Fruit fly (Drosophila melanogaster) Kc167 (cell line): ENCODE data around the gene CG11382.

Experiments
- Myc ChIP-seq: fragments of >200 bp; optimal IDR thresholded peaks from 2 replicates; lab custom pipeline; 2017; ENCODE audit warnings: missing external identifiers
- Sin3A ChIP-seq: fragments of >200 bp; optimal IDR thresholded peaks from 2 replicates; lab custom pipeline; 2018; ENCODE audit warnings: missing external identifiers
- h ChIP-seq: fragments of >200 bp; optimal IDR thresholded peaks from 3 replicates; lab custom pipeline; 2018; ENCODE audit warnings: missing external identifiers
- insv ChIP-seq: fragments of >200 bp; optimal IDR thresholded peaks from 3 replicates; lab custom pipeline; 2018; ENCODE audit warnings: missing external identifiers
- psq ChIP-seq: fragments of >200 bp; optimal IDR thresholded peaks from 2 replicates; lab custom pipeline; 2017; ENCODE audit warnings: missing external identifiers
- ttk ChIP-seq: sonication (Bioruptor generic); optimal IDR thresholded peaks from 2 replicates; lab custom pipeline; 2017; ENCODE audit warnings: missing external identifiers

Gene CG11382

DNA sequence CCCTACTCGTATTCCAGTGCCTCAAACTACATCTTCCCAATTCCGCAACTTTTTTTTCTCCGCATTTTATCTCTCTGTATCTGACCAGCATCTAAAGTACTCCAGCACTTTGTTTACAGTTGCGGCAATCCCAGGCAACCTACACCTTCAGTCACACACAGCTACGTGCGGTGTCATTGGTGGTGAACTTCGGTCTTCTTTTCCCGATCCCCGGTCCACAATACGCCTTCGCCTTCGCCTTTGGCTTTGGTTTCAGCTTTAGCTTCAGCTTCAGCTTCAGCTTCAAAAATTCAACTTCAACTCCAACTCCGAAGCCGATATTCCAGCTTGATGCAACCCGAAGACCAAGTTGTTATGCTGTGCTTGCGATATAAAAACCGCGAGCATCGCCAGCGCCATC lies 18.8 kb upstream of the CG11382 start, which contains the start of gene CG11380:
Gene CG11380, plus strand, starts transcription at position 301 of the 400 bp plus-strand sequence.
- TF ChIP-seq psq (no peak), Myc (lab: Kevin White, UChicago) (no peak), insv (lab: Kevin White, UChicago) (no peak), h (lab: Kevin White, UChicago) (no peak), ttk (lab: Kevin White, UChicago) (no peak), Sin3A (lab: Kevin White, UChicago) (no peak)

DNA sequence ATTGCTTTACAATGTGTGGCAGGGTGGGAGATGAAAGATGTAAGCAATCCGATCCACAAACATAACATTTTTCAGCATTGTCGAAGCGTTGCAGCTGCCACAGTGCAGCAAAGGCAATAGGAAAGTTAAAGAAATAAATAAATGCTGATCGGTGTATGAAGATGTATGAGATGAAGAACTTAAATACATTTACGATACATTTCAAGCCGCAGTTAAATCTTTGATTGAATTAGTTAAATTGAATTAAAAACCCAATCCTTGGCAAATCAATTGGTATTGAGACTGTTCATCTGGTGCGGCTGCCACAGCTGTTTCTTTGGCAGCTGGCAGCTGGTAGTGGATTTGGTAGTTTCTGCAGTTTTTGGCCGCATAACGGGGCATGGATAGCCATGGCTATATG lies 11.9 kb upstream of the CG11382 start:
- TF ChIP-seq Myc (lab: Kevin White, UChicago) (no peak), Sin3A (lab: Kevin White, UChicago) (no peak), insv (lab: Kevin White, UChicago) (no peak), h (lab: Kevin White, UChicago) (no peak), ttk (lab: Kevin White, UChicago) (no peak), psq (no peak)

DNA sequence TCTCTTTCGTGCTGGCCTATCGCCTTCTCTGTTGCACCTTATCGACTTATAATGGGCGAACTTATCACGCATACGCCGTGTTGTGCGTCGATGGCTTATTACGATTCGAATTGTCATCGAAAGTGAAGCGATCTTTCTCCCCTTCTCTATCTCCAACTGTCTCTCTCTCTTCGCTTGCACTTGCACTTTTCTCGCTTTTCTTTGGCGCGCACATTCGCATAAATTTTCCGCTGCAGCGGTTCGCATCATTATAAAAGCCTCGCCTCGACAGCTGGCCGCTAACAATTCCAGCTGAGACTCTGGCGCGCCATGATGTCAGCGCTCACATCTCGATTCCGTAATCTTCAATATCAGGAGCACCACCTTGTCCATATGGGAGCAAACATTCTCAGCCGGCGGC lies 10.5 kb upstream of the CG11382 start, which contains the start of gene CG14625:
Gene CG14625, plus strand, starts transcription at position 301 of the 400 bp plus-strand sequence.
- TF ChIP-seq insv (lab: Kevin White, UChicago) (no peak), ttk (lab: Kevin White, UChicago) (no peak), psq (no peak), Myc (lab: Kevin White, UChicago) (no peak), Sin3A (lab: Kevin White, UChicago) (no peak)

DNA sequence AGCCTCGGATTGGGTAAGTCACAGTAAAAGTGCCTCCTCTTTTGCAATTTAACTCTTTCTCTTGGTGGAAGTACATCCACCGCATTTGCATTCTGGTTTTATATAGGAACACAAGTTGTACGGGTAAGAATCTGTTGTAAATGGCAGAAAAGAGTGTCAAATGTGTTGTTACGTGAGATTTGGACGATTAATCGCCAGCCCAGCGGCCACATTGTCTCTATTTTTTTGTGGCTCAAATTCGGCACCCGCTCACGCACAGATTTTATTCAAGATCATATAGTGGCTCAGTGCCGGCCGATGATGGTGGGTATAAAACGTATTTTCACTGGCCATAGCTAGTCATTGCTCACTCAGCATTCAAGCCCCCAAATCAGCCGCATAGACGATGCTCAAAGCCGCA lies 6.3 kb upstream of the CG11382 start, which contains the start of gene CG11381:
Gene CG11381, plus strand, starts transcription at position 301 of the 400 bp plus-strand sequence.
- no peak for TF ChIP-seq h (lab: Kevin White, UChicago)
- TF ChIP-seq Sin3A (lab: Kevin White, UChicago), result no peak
- no peak for TF ChIP-seq insv (lab: Kevin White, UChicago)
- no peak for TF ChIP-seq ttk (lab: Kevin White, UChicago)
- TF ChIP-seq Myc (lab: Kevin White, UChicago), result no peak
- TF ChIP-seq psq, result no peak

DNA sequence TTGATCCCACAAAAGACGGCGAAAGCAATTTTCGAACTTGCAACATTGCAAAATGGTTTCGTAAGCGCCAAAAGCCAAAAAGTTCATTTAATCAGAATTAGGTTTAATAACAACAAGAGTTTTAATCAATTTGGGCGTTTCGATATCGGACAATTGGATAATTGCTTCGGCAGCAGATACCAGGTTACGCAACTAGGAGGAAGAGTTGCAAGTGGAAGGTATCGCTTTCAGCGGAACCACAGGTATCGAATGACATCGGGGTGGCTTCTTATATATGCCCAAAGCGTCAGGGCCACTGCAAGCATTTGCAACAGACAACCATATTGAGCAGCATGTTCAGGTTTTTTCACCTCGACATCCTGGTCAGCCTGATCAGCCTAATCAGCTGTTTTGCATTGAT lies 3.3 kb upstream of the CG11382 start, which contains the start of gene CG14624:
Gene CG14624, plus strand, starts transcription at position 301 of the 400 bp plus-strand sequence.
- TF ChIP-seq ttk (lab: Kevin White, UChicago), result no peak
- TF ChIP-seq h (lab: Kevin White, UChicago), result no peak
- TF ChIP-seq psq, result no peak
- TF ChIP-seq Myc (lab: Kevin White, UChicago), result no peak
- no peak for TF ChIP-seq insv (lab: Kevin White, UChicago)
- no peak for TF ChIP-seq Sin3A (lab: Kevin White, UChicago)

DNA sequence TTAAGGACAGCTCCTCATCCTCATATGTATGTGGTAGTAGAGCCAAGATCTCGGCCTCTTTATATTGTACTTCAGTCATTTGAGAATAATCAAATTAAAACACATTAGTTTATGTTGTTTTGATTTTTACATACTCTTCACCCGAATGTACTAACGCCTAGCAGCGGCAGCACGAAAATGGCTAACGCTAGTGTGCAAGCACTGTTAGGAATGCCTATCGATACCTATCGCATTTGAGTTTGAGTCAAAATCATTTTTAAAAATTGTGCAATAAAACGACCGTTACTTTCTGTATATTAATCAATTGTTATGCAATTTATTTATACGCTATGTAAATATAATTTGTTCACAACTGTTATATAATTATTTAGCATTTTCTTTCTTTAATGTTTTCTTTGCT lies 5.2 kb downstream of the CG11382 start, which contains the start of gene CG11398:
Gene CG11398, minus strand, starts transcription at position 157 of the 400 bp plus-strand sequence.
- no peak for TF ChIP-seq Sin3A (lab: Kevin White, UChicago)
- TF ChIP-seq insv (lab: Kevin White, UChicago), result no peak
- no peak for TF ChIP-seq h (lab: Kevin White, UChicago)
- TF ChIP-seq ttk (lab: Kevin White, UChicago), result no peak

DNA sequence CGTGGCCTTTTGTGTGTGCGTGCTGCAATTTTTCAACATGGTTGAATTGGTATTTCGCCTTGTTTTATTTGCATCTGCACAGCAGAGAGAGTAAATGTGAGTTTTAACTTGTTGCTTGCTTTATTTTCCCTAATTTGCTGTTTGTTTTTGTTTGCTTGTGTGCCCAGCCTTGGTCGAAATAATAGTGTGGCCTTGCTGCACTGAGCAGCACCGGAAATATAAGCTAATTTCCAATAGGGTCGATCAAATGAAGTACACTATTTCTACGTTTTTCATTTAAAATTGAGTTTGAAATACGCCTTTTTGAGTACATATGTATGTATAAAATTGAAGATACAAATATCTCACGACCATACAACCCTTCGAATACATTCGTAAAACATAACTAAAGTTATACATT lies 6.9 kb downstream of the CG11382 start:
- TF ChIP-seq insv (lab: Kevin White, UChicago), result no peak
- TF ChIP-seq Myc (lab: Kevin White, UChicago), result no peak
- no peak for TF ChIP-seq h (lab: Kevin White, UChicago)
- TF ChIP-seq ttk (lab: Kevin White, UChicago), result no peak
- no peak for TF ChIP-seq Sin3A (lab: Kevin White, UChicago)
- TF ChIP-seq psq, result no peak

DNA sequence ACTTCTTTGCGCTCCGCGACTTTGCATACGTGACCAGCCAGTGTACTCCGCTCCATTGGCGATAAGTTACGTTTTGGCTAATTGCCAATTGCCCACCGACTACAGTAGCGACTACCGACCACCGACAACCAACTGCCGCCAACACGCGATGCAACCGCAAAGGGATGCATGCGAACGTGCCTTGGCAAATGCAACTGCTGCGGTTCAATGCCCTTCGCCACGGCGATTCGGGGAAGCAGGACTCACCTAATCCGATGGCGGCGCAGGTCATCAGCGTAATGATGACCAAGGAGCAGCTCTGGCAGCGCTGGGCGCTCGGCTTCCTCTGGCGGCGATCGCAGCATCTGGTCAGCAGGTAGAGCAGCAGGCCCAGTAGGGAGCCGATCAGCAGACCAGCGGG lies 16.1 kb downstream of the CG11382 start:
- TF ChIP-seq Myc (lab: Kevin White, UChicago) (no peak), insv (lab: Kevin White, UChicago) (no peak), psq (no peak)

DNA sequence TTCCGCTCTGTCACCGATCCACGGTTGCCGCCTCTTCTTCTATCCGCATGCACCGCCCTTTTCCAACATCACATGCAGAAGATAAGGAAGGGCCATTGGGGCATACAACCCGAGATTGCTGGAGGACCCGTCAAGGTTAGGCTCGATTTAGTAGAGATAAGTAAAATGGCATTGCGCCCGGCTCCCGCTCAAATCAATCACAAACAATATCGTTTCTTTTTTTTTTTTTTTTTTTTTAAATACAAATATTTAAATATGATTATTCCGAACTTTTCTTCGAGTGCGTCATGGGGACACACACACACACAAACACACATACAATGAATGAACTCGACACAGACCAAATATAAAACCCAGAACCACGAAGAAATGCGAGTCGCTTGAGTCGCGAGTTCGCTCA lies 19.3 kb downstream of the CG11382 start:
- no peak for TF ChIP-seq Sin3A (lab: Kevin White, UChicago)
- no peak for TF ChIP-seq h (lab: Kevin White, UChicago)
- no peak for TF ChIP-seq psq
- no peak for TF ChIP-seq Myc (lab: Kevin White, UChicago)
- no peak for TF ChIP-seq insv (lab: Kevin White, UChicago)
- TF ChIP-seq ttk (lab: Kevin White, UChicago), result no peak

DNA sequence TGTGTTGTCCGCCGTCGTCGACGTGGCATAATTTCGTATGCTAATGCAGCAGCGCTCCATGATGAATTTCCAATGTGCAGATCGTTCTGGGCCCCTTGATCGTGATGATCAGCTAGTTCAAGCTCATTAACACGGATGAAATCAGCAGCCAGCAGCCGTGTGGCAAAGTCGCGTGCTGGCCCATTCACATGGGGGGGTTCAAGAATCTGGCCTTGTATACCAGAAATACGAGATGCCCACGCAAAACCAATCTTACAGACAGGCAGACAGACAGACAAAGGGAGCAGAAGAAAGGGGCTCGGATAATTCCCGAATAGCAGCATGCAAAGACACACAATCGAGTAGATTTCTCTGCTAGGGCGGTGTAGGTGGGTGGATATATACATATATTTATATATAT lies 19.8 kb downstream of the CG11382 start:
- TF ChIP-seq insv (lab: Kevin White, UChicago), result no peak
- no peak for TF ChIP-seq h (lab: Kevin White, UChicago)

DNA sequence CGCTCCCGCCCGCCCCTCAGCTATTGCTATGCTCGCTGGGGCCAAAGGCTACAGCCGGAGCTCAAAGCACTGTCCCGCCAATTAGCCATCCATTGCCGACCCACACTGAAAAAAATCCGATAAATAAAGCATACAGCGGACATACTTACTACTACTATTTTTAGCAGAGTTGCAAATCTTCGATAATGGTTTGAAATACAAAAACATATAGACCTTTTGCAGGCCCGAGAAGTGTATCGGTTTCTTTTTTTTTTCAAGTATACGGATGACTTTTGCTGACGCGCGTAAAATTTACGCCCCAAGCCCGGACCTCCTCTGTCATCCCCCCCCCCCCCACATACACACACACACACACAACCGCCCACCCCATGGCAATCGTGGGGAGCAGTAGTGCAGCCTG lies 21.9 kb downstream of the CG11382 start:
- TF ChIP-seq Myc (lab: Kevin White, UChicago) (no peak), insv (lab: Kevin White, UChicago) (no peak), h (lab: Kevin White, UChicago) (no peak), ttk (lab: Kevin White, UChicago) (no peak), Sin3A (lab: Kevin White, UChicago) (no peak), psq (no peak)

DNA sequence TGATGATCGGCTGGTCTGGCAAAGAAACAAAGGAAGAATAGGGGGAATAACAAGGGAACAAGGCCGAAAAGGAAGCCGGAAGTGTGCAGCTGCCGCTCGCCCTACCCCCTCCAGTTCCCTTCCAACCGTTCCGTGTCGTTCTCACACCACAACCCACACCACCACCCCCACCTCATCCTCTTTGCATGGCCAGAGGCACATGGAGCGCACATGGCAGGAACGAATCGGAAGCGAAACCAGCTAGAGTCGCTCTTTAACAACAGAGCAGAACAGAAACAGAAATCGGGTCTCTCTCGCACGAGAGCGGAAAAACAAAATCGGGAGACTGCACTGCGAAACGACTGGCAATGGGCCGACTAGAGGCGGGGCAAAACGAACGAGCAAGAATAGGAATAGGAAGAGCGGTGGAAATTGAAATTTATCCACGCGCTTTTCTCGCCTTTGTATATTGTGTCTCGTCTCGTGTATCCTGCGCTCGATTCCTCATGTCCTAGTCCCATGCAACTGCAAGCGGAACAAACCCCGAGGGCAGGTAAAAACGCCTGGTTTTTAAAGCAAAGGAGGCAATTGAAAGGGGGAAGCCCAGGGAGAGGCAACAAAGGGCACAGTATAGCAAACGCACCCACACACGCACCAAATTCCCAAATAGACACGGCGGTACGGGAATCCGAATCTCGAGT lies 22.9 kb downstream of the CG11382 start:
- no peak for TF ChIP-seq Sin3A (lab: Kevin White, UChicago)
- TF ChIP-seq h (lab: Kevin White, UChicago), result no peak
- TF ChIP-seq insv (lab: Kevin White, UChicago), result no peak
- no peak for TF ChIP-seq Myc (lab: Kevin White, UChicago)
- no peak for TF ChIP-seq ttk (lab: Kevin White, UChicago)
- TF ChIP-seq psq, result no peak
